Worm (Caenorhabditis elegans): ENCODE measurements around the gene nhr-162.

The nhr-162 gene

DNA sequence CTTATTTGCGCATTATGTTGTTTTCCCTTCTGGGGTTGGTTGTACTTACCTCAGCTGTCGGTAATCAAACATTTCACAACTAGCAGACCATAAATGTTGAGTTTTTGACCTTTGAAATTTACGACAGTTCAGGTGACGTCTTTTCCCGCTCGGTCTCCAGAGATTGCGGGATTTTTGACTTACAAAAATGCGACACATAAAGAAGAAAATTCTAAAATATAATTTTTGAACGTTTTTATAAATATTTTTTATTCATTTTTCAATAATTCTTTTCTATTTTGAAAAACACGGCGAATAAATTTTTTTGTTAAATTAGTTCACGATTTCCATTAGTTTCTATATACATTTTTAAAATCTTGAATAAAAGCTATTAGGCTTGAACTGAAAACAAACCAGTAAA lies 8.9 kb downstream of the nhr-162 start, which contains the start of gene nhr-161:
TSS of gene nhr-161 (minus strand) at position 101 of the 400 bp plus-strand sequence.
- TF ChIP-seq elt-1 (tag; optimal IDR thresholded peaks at IDR 0.05; ENCODE audit: borderline replicate concordance, insufficient read depth) (no peak), ceh-83 (GFP tag; optimal IDR thresholded peaks at IDR 0.05) (no peak), pha-4 (tag; optimal IDR thresholded peaks at IDR 0.05) (no peak), zip-8 (tag; optimal IDR thresholded peaks at IDR 0.05) (no peak), drap-1 (GFP tag; optimal IDR thresholded peaks at IDR 0.05) (no peak), cnd-1 (tag; optimal IDR thresholded peaks at IDR 0.05) (no peak), nhr-28 (tag; optimal IDR thresholded peaks at IDR 0.05) (no peak), ztf-11 (tag; optimal IDR thresholded peaks at IDR 0.05) (no peak), nhr-237 (tag; optimal IDR thresholded peaks at IDR 0.05) (no peak), unc-62 (GFP tag; optimal IDR thresholded peaks at IDR 0.05) (no peak), sem-2 (GFP tag; optimal IDR thresholded peaks at IDR 0.05) (no peak), nhr-12 (tag; optimal IDR thresholded peaks at IDR 0.05) (no peak), elt-3 (tag; optimal IDR thresholded peaks at IDR 0.05) (no peak), bed-3 (GFP tag; optimal IDR thresholded peaks at IDR 0.05) (no peak), ceh-39 (tag; optimal IDR thresholded peaks at IDR 0.05) (no peak), ceh-43 (GFP tag; optimal IDR thresholded peaks at IDR 0.05) (no peak), unc-120 (tag; optimal IDR thresholded peaks at IDR 0.05; ENCODE audit: poor library complexity, severe bottlenecking) (no peak), lin-13 (tag; optimal IDR thresholded peaks at IDR 0.05) (no peak)

DNA sequence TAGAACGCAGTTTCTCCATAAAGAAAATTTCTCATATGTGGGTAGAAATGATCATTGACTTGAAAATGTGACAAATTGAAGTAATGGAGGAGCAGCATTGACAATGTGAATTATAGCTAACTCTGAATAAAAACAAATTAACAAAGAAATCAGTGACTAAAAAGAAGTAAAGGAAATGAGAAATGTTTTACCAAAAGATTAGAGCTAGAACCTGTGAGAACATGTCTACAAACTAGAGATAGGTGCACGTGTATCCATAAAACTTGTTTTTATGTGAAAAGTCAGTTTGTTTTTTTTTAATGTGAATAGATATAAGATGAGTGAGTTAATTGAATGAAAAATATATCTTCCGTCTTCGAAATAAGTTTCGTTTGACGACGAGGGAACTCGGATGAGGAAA lies 12.7 kb downstream of the nhr-162 start, which contains the start of gene sre-12:
TSS of gene sre-12 (minus strand) at position 101 of the 400 bp plus-strand sequence.
- no peak for TF ChIP-seq elt-1 (tag; optimal IDR thresholded peaks at IDR 0.05; ENCODE audit: borderline replicate concordance, insufficient read depth)
- no peak for TF ChIP-seq nhr-28 (tag; optimal IDR thresholded peaks at IDR 0.05)
- no peak for TF ChIP-seq ces-1 (GFP tag; optimal IDR thresholded peaks at IDR 0.05)
- TF ChIP-seq nhr-12 (tag; optimal IDR thresholded peaks at IDR 0.05), result no peak
- no peak for TF ChIP-seq nhr-76 (tag; optimal IDR thresholded peaks at IDR 0.05)
- TF ChIP-seq mab-5 (tag; optimal IDR thresholded peaks at IDR 0.05), result no peak
- TF ChIP-seq unc-62 (GFP tag; optimal IDR thresholded peaks at IDR 0.05), result no peak
- TF ChIP-seq bed-3 (GFP tag; optimal IDR thresholded peaks at IDR 0.05), result no peak
- TF ChIP-seq sem-2 (GFP tag; optimal IDR thresholded peaks at IDR 0.05), result no peak
- no peak for TF ChIP-seq pha-4 (tag; optimal IDR thresholded peaks at IDR 0.05)
- no peak for TF ChIP-seq unc-120 (tag; optimal IDR thresholded peaks at IDR 0.05; ENCODE audit: poor library complexity, severe bottlenecking)
- TF ChIP-seq nhr-2 (tag; optimal IDR thresholded peaks at IDR 0.05), result no peak
- TF ChIP-seq hlh-1 (tag; optimal IDR thresholded peaks at IDR 0.05), result no peak
- no peak for TF ChIP-seq blmp-1 (tag; optimal IDR thresholded peaks at IDR 0.05)

DNA sequence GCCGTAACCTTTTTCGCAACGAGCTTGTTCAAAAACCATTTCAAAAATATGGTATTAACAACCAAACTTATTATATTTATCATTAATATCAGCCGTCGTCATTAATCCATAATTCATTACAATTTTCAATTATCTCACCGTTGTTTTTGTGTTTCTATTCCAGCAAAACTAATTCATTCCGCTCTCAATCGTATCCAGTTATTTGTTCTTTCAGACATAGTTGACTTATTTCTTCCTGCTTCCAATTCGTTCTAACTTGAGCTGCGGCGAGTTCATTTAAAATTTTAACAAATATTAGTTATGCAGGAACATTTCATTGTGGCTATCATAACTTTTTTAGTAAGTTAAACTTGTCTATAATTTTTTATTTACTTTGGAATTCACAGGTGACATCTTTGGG lies 15.6 kb downstream of the nhr-162 start, which contains the start of gene srx-16:
TSS of gene srx-16 (plus strand) at position 301 of the 400 bp plus-strand sequence.
- no peak for TF ChIP-seq cnd-1 (tag; optimal IDR thresholded peaks at IDR 0.05)
- TF ChIP-seq ces-1 (GFP tag; optimal IDR thresholded peaks at IDR 0.05), result no peak
- no peak for TF ChIP-seq pha-4 (tag; optimal IDR thresholded peaks at IDR 0.05)
- TF ChIP-seq ceh-43 (GFP tag; optimal IDR thresholded peaks at IDR 0.05), result no peak
- TF ChIP-seq flh-1 (GFP tag; optimal IDR thresholded peaks at IDR 0.05), result no peak

DNA sequence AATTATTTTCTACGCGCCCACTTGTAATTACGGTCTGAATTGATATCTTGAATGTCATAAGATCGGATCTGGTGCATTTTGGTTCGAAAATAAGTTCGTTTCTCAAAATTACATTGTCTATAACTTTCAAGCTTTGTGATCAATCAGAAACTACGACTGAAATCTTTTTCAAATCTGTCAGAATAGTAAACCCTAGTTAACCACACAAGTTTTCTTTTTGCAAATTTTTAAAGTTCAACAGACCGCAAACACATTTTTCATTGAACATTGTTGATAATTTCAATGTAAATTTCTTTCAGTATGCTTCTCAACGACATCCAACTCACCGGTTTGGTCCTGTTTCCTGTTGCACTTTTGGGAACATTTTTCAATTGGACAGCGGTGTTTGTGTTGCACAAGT lies 20.1 kb downstream of the nhr-162 start, which contains the start of gene srx-59:
TSS of gene srx-59 (plus strand) at position 301 of the 400 bp plus-strand sequence.
- no peak for TF ChIP-seq mab-5 (tag; optimal IDR thresholded peaks at IDR 0.05)
- TF ChIP-seq zip-8 (tag; optimal IDR thresholded peaks at IDR 0.05), result no peak
- TF ChIP-seq mls-2 (tag; optimal IDR thresholded peaks at IDR 0.05), result no peak
- no peak for TF ChIP-seq hlh-1 (tag; optimal IDR thresholded peaks at IDR 0.05)
- no peak for TF ChIP-seq elt-3 (tag; optimal IDR thresholded peaks at IDR 0.05)
- no peak for TF ChIP-seq unc-39 (tag; optimal IDR thresholded peaks at IDR 0.05)

DNA sequence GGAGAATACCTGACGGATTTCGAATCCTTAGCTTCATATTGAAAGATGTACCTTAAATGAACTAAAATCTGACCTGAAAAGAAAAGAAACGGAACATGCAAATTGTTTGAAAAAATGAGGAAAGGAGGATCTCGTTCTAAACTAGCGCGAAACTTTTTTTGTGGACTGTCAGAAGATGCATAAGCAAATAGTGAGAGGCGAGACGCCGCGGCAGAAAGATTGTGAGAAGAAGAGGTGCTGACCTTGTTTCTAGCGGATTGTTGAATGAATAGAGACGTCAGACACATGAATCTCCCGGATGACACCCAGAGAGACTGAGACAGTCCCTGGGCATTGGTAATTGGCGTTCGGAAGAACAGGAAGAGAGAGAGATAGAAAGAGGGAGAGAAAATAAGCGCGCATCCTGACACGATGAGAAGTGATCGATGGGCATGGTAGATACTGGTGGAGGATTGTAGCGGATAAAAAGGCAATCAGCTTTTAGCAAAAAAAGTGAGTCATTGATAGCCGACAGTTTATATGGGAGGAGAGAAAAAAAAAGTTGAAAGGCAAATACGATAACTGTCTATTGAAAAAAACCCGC lies 21.6 kb downstream of the nhr-162 start, which contains the start of gene ptr-15:
TSS of gene ptr-15 (minus strand) at position 51 of the 583 bp plus-strand sequence.
- TF ChIP-seq elt-3 (tag; optimal IDR thresholded peaks at IDR 0.05) (no peak), ceh-39 (tag; optimal IDR thresholded peaks at IDR 0.05) (no peak), lin-32 (GFP tag; optimal IDR thresholded peaks at IDR 0.05) (no peak), lin-13 (tag; optimal IDR thresholded peaks at IDR 0.05) (no peak), sem-2 (GFP tag; optimal IDR thresholded peaks at IDR 0.05) (no peak), mls-2 (tag; optimal IDR thresholded peaks at IDR 0.05) (no peak), hlh-1 (tag; optimal IDR thresholded peaks at IDR 0.05) (no peak), tbx-8 (GFP tag; optimal IDR thresholded peaks at IDR 0.05) (no peak), sptf-1 (tag; optimal IDR thresholded peaks at IDR 0.05) (no peak), nhr-28 (tag; optimal IDR thresholded peaks at IDR 0.05) (no peak), blmp-1 (tag; optimal IDR thresholded peaks at IDR 0.05) (no peak), nhr-2 (tag; optimal IDR thresholded peaks at IDR 0.05) (no peak), bed-3 (GFP tag; optimal IDR thresholded peaks at IDR 0.05) (no peak), ces-1 (GFP tag; optimal IDR thresholded peaks at IDR 0.05) (no peak), ham-2 (GFP tag; optimal IDR thresholded peaks at IDR 0.05) (peak; percentile 91), snpc-4 (tag; optimal IDR thresholded peaks at IDR 0.05) (no peak), unc-62 (GFP tag; optimal IDR thresholded peaks at IDR 0.05) (peak; percentile 61), elt-1 (tag; optimal IDR thresholded peaks at IDR 0.05; ENCODE audit: borderline replicate concordance, insufficient read depth) (peak; percentile 80), pha-4 (tag; optimal IDR thresholded peaks at IDR 0.05) (no peak), flh-1 (GFP tag; optimal IDR thresholded peaks at IDR 0.05) (no peak), zip-8 (tag; optimal IDR thresholded peaks at IDR 0.05) (no peak), ztf-11 (tag; optimal IDR thresholded peaks at IDR 0.05) (no peak)

Measured in whole organism, mixed stage, embryonic.